Fruit fly (Drosophila melanogaster) whole organism, adult: Measurements from ENCODE around the gene CG18213.
A peak's percentile ranks its signal among the peaks of the same experiment; 100 is the strongest.

Experiments used
- CG11617 ChIP-seq: fragments of 200-800 bp; sonication (Bioruptor generic); optimal IDR thresholded peaks from 2 replicates; lab custom pipeline; 2017; ENCODE audit warnings: mild to moderate bottlenecking, missing biosample characterization, missing genetic modification reagents, missing genetic modification characterization
- CG12768 ChIP-seq: fragments of 200-800 bp; sonication (Bioruptor generic); optimal IDR thresholded peaks from 2 replicates; lab custom pipeline; 2017; ENCODE audit warnings: missing biosample characterization, missing genetic modification characterization, mild to moderate bottlenecking, moderate library complexity, missing genetic modification reagents
- CG14711 ChIP-seq: fragments of 200-800 bp; sonication (Bioruptor generic); optimal IDR thresholded peaks from 2 replicates; lab custom pipeline; 2018; ENCODE audit warnings: missing biosample characterization, mild to moderate bottlenecking, missing genetic modification characterization, moderate library complexity
- CG1620 ChIP-seq: fragments of 200-800 bp; sonication (Bioruptor generic); optimal IDR thresholded peaks from 2 replicates; lab custom pipeline; 2016; ENCODE audit warnings: missing biosample characterization, missing genetic modification characterization
- CG33017 ChIP-seq: fragments of 200-800 bp; sonication (Bioruptor generic); optimal IDR thresholded peaks from 2 replicates; lab custom pipeline; 2018; ENCODE audit warnings: missing biosample characterization, mild to moderate bottlenecking, missing genetic modification characterization, moderate library complexity
- CG5204 ChIP-seq: fragments of 200-800 bp; sonication (Bioruptor generic); optimal IDR thresholded peaks from 2 replicates; lab custom pipeline; 2016; ENCODE audit warnings: missing biosample characterization, missing genetic modification characterization
- CG7045 ChIP-seq: fragments of 200-800 bp; sonication (Bioruptor generic); optimal IDR thresholded peaks from 2 replicates; lab custom pipeline; 2017; ENCODE audit warnings: missing biosample characterization, mild to moderate bottlenecking, missing genetic modification characterization
- CG7101 ChIP-seq: fragments of 200-800 bp; sonication (Bioruptor generic); optimal IDR thresholded peaks from 2 replicates; lab custom pipeline; 2018; ENCODE audit warnings: missing biosample characterization, mild to moderate bottlenecking, missing genetic modification characterization, moderate library complexity
- Clk ChIP-seq: fragments of 200-800 bp; sonication (Bioruptor generic); optimal IDR thresholded peaks from 2 replicates; lab custom pipeline; 2017; ENCODE audit warnings: missing biosample characterization, missing genetic modification characterization
- Crg-1 ChIP-seq: fragments of 200-800 bp; sonication (Bioruptor generic); optimal IDR thresholded peaks from 2 replicates; lab custom pipeline; 2016; ENCODE audit warnings: missing biosample characterization, missing genetic modification characterization
- Hr96 ChIP-seq: fragments of 200-800 bp; sonication (Bioruptor generic); optimal IDR thresholded peaks from 2 replicates; lab custom pipeline; 2016; ENCODE audit warnings: missing biosample characterization, missing genetic modification characterization
- Mnt ChIP-seq: fragments of 200-800 bp; sonication (Bioruptor generic); optimal IDR thresholded peaks from 2 replicates; lab custom pipeline; 2016; ENCODE audit warnings: missing biosample characterization, mild to moderate bottlenecking, missing genetic modification characterization
- bab1 ChIP-seq: fragments of 200-800 bp; sonication (Bioruptor generic); optimal IDR thresholded peaks from 3 replicates; lab custom pipeline; 2019; ENCODE audit warnings: missing biosample characterization, mild to moderate bottlenecking, missing genetic modification characterization, moderate library complexity
- cic ChIP-seq: fragments of 200-800 bp; sonication (Bioruptor generic); optimal IDR thresholded peaks from 2 replicates; lab custom pipeline; 2017; ENCODE audit warnings: missing biosample characterization, mild to moderate bottlenecking, missing genetic modification characterization, moderate library complexity
- cnc ChIP-seq, 2 experiments: fragments of >200 bp; optimal IDR thresholded peaks; 2 replicates each; lab custom pipeline; 2017
- kay ChIP-seq: fragments of 200-800 bp; sonication (Bioruptor generic); peaks from one replicate; lab custom pipeline; 2016; ENCODE audit warnings: missing biosample characterization, missing genetic modification characterization, borderline replicate concordance
- ovo ChIP-seq: fragments of 200-800 bp; sonication (Bioruptor generic); optimal IDR thresholded peaks from 2 replicates; lab custom pipeline; 2016; ENCODE audit warnings: missing biosample characterization, missing genetic modification characterization
- pad ChIP-seq: fragments of 200-800 bp; sonication (Bioruptor generic); optimal IDR thresholded peaks from 3 replicates; lab custom pipeline; 2017; ENCODE audit warnings: missing biosample characterization, missing genetic modification characterization, mild to moderate bottlenecking, moderate library complexity, missing genetic modification reagents
- tj ChIP-seq: fragments of 200-800 bp; sonication (Bioruptor generic); optimal IDR thresholded peaks from 3 replicates; lab custom pipeline; 2017; ENCODE audit warnings: missing biosample characterization, mild to moderate bottlenecking, missing genetic modification characterization, moderate library complexity
- toe ChIP-seq: fragments of 200-800 bp; sonication (Bioruptor generic); optimal IDR thresholded peaks from 2 replicates; lab custom pipeline; 2016; ENCODE audit warnings: missing biosample characterization, missing genetic modification characterization

Gene CG18213

DNA sequence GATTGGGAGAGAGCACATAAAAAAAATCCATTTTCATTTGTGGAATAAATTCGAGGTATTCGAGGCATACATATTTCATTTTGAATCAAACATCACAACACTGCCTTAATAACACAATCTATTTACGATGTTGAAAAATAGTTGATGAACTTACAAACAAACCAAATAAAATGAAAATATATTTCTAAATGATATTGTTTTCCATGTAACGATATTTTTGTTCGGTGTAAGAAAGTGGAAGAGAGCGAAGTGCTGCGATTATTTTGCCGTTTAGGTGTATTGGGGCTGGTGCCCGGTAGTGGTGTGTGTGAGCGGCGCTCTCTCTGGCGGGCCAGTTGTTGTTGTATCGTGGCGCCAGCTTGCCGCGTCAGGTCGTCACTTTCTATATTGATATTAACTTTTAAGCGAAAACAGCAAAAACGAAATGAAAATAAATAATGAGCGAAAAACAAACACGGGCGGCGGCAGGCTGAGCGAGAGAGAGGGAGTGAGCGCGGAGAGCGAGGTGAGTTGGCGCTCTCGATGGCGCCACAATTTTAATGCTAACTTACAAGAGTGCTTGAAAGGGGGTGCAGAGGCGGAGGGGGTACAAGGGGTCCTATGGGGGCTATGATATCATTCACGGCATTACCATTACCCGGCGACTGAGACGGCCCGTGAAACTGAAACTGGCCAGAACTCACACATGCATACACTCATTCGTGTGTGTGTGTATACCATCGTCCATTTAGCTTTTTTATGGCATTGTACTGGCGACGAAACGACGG is 25.2 kb upstream of the CG18213 start:
- TF ChIP-seq cic (GFP tag; lab: Kevin White, UChicago) (peak; percentile 96), CG12768 (GFP tag; lab: Kevin White, UChicago) (peak; percentile 94), CG1620 (GFP tag; lab: Kevin White, UChicago) (peak; percentile 68), CG11617 (GFP tag; lab: Kevin White, UChicago) (peak; percentile 90), Crg-1 (GFP tag; lab: Kevin White, UChicago) (peak; percentile 94), tj (peak; percentile 88), Hr96 (peak; percentile 74), Mnt (GFP tag; lab: Kevin White, UChicago) (peak; percentile 78), CG33017 (tag; lab: Kevin White, UChicago) (peak; percentile 87), CG7045 (GFP tag; lab: Kevin White, UChicago) (peak; percentile 91), cnc (optimal IDR thresholded peaks at IDR 0.05; lab: Kevin White, UChicago) (no peak), Clk (GFP tag; lab: Kevin White, UChicago) (peak; percentile 61), ovo (peak; percentile 76), CG5204 (GFP tag; lab: Kevin White, UChicago) (peak; percentile 84), pad (GFP tag; lab: Kevin White, UChicago) (peak; percentile 76), kay (GFP tag; lab: Kevin White, UChicago) (peak; percentile 91), CG14711 (peak; percentile 87), CG7101 (tag; lab: Kevin White, UChicago) (peak; percentile 89), bab1 (GFP tag; lab: Kevin White, UChicago) (peak; percentile 79), toe (GFP tag; lab: Kevin White, UChicago) (peak; percentile 53)

DNA sequence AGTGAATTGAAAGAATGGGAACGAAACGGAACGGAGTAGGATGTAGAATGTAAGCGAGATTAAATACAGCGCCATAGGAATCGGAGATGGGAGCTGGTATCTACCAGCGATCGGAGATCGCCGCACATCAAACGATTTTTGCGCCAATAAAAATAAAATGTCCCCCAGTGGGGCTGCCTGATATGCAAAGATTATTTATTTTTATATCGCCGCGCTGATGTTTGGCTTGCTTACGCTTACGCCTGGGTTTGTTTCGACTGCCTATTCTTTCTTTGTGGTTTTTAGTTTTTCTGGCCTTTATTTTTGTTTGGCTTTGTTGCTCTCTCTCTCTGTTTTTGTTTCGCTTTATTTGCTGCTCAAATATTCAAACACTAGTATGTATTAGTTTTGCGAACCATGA is 23.8 kb upstream of the CG18213 start:
- TF ChIP-seq CG7045 (GFP tag; lab: Kevin White, UChicago) (no peak), cnc (optimal IDR thresholded peaks at IDR 0.05; lab: Kevin White, UChicago) (no peak), tj (no peak), Mnt (GFP tag; lab: Kevin White, UChicago) (no peak)

DNA sequence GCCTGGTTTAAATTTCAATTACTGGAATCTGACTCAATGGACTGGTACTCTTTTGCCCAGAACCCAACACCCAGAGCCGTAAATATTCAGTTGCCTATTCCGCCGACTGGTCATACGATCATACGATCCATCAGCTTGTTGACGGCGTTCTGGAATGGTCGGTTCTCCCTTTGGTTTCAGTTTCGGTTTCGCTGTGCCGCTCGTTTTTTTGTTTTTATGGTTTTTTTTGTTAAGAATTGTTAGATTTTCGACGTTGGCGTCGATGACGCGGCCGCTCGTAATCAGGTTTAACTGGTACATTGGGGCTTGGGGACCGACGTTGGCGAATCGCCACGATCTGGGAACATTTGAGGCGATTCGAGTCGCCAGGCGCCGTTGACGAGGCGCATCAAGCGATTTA is 22.7 kb upstream of the CG18213 start:
- TF ChIP-seq Mnt (GFP tag; lab: Kevin White, UChicago) (no peak), CG12768 (GFP tag; lab: Kevin White, UChicago) (peak; percentile 14), tj (peak; percentile 36), CG5204 (GFP tag; lab: Kevin White, UChicago) (no peak), CG1620 (GFP tag; lab: Kevin White, UChicago) (no peak), ovo (no peak)

DNA sequence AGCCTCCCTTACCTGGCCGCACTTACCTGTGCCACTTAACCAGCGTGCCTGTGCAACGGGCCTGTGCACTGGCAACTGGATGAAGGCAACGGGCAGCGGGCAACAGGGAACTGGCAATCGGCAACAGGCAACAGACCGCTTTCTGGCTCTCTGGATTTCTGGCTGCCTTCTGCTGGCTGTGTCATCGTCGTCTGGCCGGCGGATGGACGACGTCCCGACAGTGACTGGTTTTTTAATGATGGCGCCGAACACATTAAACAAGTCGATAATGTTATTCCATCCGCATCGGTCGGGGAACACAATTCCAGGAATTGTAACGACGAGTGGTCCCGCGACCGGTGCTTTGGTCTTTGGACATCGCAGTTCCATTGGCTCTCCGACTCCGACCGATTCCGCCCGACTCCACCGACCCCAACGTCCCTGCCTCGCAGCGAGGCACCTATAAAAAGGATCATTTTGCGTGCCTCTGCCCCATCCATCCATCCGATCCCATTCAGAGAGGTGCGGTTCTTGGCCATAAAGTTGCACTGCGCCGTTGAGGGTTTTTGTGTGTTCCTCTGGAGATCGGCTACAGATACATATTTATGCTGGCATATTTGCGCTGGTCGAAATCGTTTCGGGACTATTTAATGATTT is 21.9 kb upstream of the CG18213 start:
- no peak for TF ChIP-seq CG1620 (GFP tag; lab: Kevin White, UChicago)
- no peak for TF ChIP-seq CG14711
- no peak for TF ChIP-seq CG7101 (tag; lab: Kevin White, UChicago)
- TF ChIP-seq cic (GFP tag; lab: Kevin White, UChicago), result no peak
- no peak for TF ChIP-seq ovo
- TF ChIP-seq bab1 (GFP tag; lab: Kevin White, UChicago), result no peak
- no peak for TF ChIP-seq CG33017 (tag; lab: Kevin White, UChicago)
- TF ChIP-seq kay (GFP tag; lab: Kevin White, UChicago), result no peak
- TF ChIP-seq Mnt (GFP tag; lab: Kevin White, UChicago), result no peak
- no peak for TF ChIP-seq CG7045 (GFP tag; lab: Kevin White, UChicago)

DNA sequence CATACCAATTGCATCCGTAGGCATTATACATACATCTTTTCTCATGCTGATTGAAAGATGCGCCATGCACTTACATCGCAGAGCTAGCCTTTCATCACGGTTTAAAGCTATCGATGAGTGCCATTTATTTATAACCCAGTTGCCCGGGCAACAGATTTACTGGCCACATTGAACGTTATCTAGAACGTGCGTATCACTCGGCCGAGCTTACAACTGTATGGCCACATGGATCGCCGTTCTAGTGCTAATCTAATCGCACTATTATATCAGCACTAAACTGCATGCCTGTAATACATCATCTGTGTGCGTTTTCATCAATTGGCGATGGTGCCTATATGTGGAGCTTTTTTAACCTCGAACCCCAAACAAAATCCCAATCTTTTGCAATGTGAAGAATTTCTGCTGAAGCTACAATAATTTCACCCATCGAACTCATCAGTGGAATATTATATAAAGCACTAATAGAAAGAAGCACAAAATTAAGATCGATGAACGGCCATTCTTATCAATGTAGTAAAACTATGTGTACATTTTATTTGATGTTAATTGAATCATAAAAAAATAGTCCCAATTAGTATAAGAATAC is 20.9 kb upstream of the CG18213 start:
- TF ChIP-seq Crg-1 (GFP tag; lab: Kevin White, UChicago), result no peak
- TF ChIP-seq Mnt (GFP tag; lab: Kevin White, UChicago), result peak; percentile 64
- peak; percentile 85 for TF ChIP-seq cic (GFP tag; lab: Kevin White, UChicago)

DNA sequence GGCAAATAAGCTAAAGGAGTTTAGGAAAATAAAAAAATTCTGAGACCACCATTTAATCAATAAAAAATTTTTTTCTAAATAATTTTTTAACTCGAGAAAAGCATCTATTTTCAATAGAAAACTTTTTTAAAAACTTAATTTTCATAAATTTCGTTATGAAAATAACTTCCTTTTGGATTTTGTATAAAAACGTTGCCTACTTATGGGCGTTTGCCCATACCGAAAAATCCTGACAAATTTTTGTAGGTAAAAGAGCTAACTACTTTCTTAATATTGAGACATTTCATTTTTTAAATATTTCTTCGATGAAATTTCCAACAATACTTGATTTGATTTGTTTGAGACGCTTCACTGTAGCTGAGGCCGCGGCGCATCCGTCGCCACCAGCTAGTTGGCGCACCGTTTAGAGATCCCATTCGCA is 20.3 kb upstream of the CG18213 start:
- no peak for TF ChIP-seq pad (GFP tag; lab: Kevin White, UChicago)
- TF ChIP-seq Hr96, result peak; percentile 42
- TF ChIP-seq CG7101 (tag; lab: Kevin White, UChicago), result peak; percentile 25
- peak; percentile 74 for TF ChIP-seq CG5204 (GFP tag; lab: Kevin White, UChicago)
- peak; percentile 12 for TF ChIP-seq toe (GFP tag; lab: Kevin White, UChicago)
- TF ChIP-seq kay (GFP tag; lab: Kevin White, UChicago), result peak; percentile 68
- no peak for TF ChIP-seq Crg-1 (GFP tag; lab: Kevin White, UChicago)
- TF ChIP-seq CG7045 (GFP tag; lab: Kevin White, UChicago), result peak; percentile 46
- peak; percentile 51 for TF ChIP-seq CG11617 (GFP tag; lab: Kevin White, UChicago)
